1 fruit fly cellular context compared by ENCODE assay signal in genomic region chr4:129644-130272, dm6.
TF ChIP-seq lines count a peak whose summit lies in the region.

Gene Ank, minus strand, starts transcription at chr4:129849.

TF ChIP-seq in whole organism, embryonic, 481 proteins besides CTCF, POLR2A, EP300 and RAD21 (continued from another document and continues in another):
- TF ChIP-seq row (GFP tag; IDR thresholded peaks at IDR 0.05; lab: Robert Waterston, UW), result peak; percentile 76
- TF ChIP-seq pita (GFP tag; optimal IDR thresholded peaks at IDR 0.05; lab: Kevin White, UChicago), result no peak
- TF ChIP-seq pzg (GFP tag; optimal IDR thresholded peaks at IDR 0.05; lab: Kevin White, UChicago), result peak; percentile 44
- TF ChIP-seq ewg (GFP tag; optimal IDR thresholded peaks at IDR 0.05; lab: Kevin White, UChicago), result peak; percentile 96
- no peak for TF ChIP-seq H15 (GFP tag; IDR thresholded peaks at IDR 0.05; lab: Robert Waterston, UW)
- no peak for TF ChIP-seq Atf6 (GFP tag; IDR thresholded peaks at IDR 0.05; lab: Robert Waterston, UW)
- no peak for TF ChIP-seq CG11085 (GFP tag; IDR thresholded peaks at IDR 0.05; lab: Robert Waterston, UW)
- no peak for TF ChIP-seq fd64A (GFP tag; optimal IDR thresholded peaks at IDR 0.05; lab: Kevin White, UChicago)
- TF ChIP-seq CG11696 (GFP tag; IDR thresholded peaks at IDR 0.05; lab: Robert Waterston, UW), result no peak
- TF ChIP-seq pho (GFP tag; optimal IDR thresholded peaks at IDR 0.05; lab: Kevin White, UChicago), result no peak
- TF ChIP-seq CG8924 (tag; optimal IDR thresholded peaks at IDR 0.05; lab: Kevin White, UChicago), result no peak
- TF ChIP-seq toy (GFP tag; IDR thresholded peaks at IDR 0.05; lab: Robert Waterston, UW), result no peak
- TF ChIP-seq CG10209 (GFP tag; optimal IDR thresholded peaks at IDR 0.05; lab: Kevin White, UChicago), result no peak
- no peak for TF ChIP-seq so (GFP tag; IDR thresholded peaks at IDR 0.05; lab: Robert Waterston, UW)
- no peak for TF ChIP-seq Lim3 (GFP tag; IDR thresholded peaks at IDR 0.05; lab: Robert Waterston, UW)
- no peak for TF ChIP-seq CG3065 (GFP tag; optimal IDR thresholded peaks at IDR 0.05; lab: Kevin White, UChicago)
- TF ChIP-seq Hr51 (GFP tag; optimal IDR thresholded peaks at IDR 0.05; lab: Kevin White, UChicago), result no peak
- TF ChIP-seq pfk (GFP tag; optimal IDR thresholded peaks at IDR 0.05; lab: Kevin White, UChicago), result peak; percentile 76
- TF ChIP-seq repo (GFP tag; optimal IDR thresholded peaks at IDR 0.05; lab: Kevin White, UChicago), result no peak
- no peak for TF ChIP-seq Jarid2 (GFP tag; optimal IDR thresholded peaks at IDR 0.05; lab: Kevin White, UChicago)
- no peak for TF ChIP-seq CG14050 (GFP tag; IDR thresholded peaks at IDR 0.05; lab: Robert Waterston, UW)
- no peak for TF ChIP-seq Sox102F (GFP tag; optimal IDR thresholded peaks at IDR 0.05; lab: Kevin White, UChicago)
- TF ChIP-seq hb (GFP tag; IDR thresholded peaks at IDR 0.05; lab: Robert Waterston, UW; ENCODE audit: partially characterized antibody), result no peak
- peak; percentile 99 for TF ChIP-seq CG30020 (tag; optimal IDR thresholded peaks at IDR 0.05; lab: Kevin White, UChicago)
- no peak for TF ChIP-seq bsh (GFP tag; optimal IDR thresholded peaks at IDR 0.05; lab: Kevin White, UChicago)
- peak in 1 of 2 experiments; percentile 35 for TF ChIP-seq Dfd (GFP tag; optimal IDR thresholded peaks at IDR 0.05; lab: Kevin White, UChicago)
- no peak for TF ChIP-seq stc (GFP tag; IDR thresholded peaks at IDR 0.05; lab: Robert Waterston, UW)
- no peak for TF ChIP-seq unpg (GFP tag; optimal IDR thresholded peaks at IDR 0.05; lab: Kevin White, UChicago)
- TF ChIP-seq ase (GFP tag; IDR thresholded peaks at IDR 0.05; lab: Robert Waterston, UW), result no peak
- no peak for TF ChIP-seq Xrp1 (GFP tag; IDR thresholded peaks at IDR 0.05; lab: Robert Waterston, UW)
- no peak for TF ChIP-seq YL-1 (GFP tag; optimal IDR thresholded peaks at IDR 0.05; lab: Kevin White, UChicago)
- TF ChIP-seq emc (GFP tag; optimal IDR thresholded peaks at IDR 0.05; lab: Kevin White, UChicago), result no peak
- no peak for TF ChIP-seq CrebB (tag; optimal IDR thresholded peaks at IDR 0.05; lab: Kevin White, UChicago)
- no peak for TF ChIP-seq schlank (tag; optimal IDR thresholded peaks at IDR 0.05; lab: Kevin White, UChicago)
- no peak for TF ChIP-seq gsb (GFP tag; IDR thresholded peaks at IDR 0.05; lab: Robert Waterston, UW)
- no peak for TF ChIP-seq ttk (GFP tag; IDR thresholded peaks at IDR 0.05; lab: Robert Waterston, UW)
- TF ChIP-seq Myb (GFP tag; optimal IDR thresholded peaks at IDR 0.05; lab: Kevin White, UChicago), result no peak
- no peak for TF ChIP-seq CG10366 (GFP tag; IDR thresholded peaks at IDR 0.05; lab: Robert Waterston, UW)
- TF ChIP-seq CG11398 (GFP tag; optimal IDR thresholded peaks at IDR 0.05; lab: Kevin White, UChicago), result no peak
- TF ChIP-seq bcd (GFP tag; optimal IDR thresholded peaks at IDR 0.05; lab: Kevin White, UChicago), result no peak
- TF ChIP-seq bbx (GFP tag; IDR thresholded peaks at IDR 0.05; lab: Robert Waterston, UW; ENCODE audit: partially characterized antibody), result no peak
- peak; percentile 0 for TF ChIP-seq CG10267 (tag; optimal IDR thresholded peaks at IDR 0.05; lab: Kevin White, UChicago)
- no peak for TF ChIP-seq CG3726 (GFP tag; IDR thresholded peaks at IDR 0.05; lab: Robert Waterston, UW)
- TF ChIP-seq CG1024 (GFP tag; IDR thresholded peaks at IDR 0.05; lab: Robert Waterston, UW), result peak; percentile 98
- TF ChIP-seq ato (GFP tag; IDR thresholded peaks at IDR 0.05; lab: Robert Waterston, UW; ENCODE audit: partially characterized antibody), result no peak
- no peak for TF ChIP-seq chinmo (GFP tag; IDR thresholded peaks at IDR 0.05; lab: Robert Waterston, UW; ENCODE audit: partially characterized antibody)
- no peak for TF ChIP-seq CG11504 (tag; optimal IDR thresholded peaks at IDR 0.05; lab: Kevin White, UChicago)
- TF ChIP-seq PHDP (tag; optimal IDR thresholded peaks at IDR 0.05; lab: Kevin White, UChicago), result no peak
- TF ChIP-seq Lpt (GFP tag; optimal IDR thresholded peaks at IDR 0.05; lab: Kevin White, UChicago), result no peak
- TF ChIP-seq hbn (GFP tag; IDR thresholded peaks at IDR 0.05; lab: Robert Waterston, UW; ENCODE audit: partially characterized antibody), result no peak
- no peak for TF ChIP-seq CG12104 (GFP tag; optimal IDR thresholded peaks at IDR 0.05; lab: Kevin White, UChicago)
- TF ChIP-seq Hsf (GFP tag; optimal IDR thresholded peaks at IDR 0.05; lab: Kevin White, UChicago), result no peak
- no peak for TF ChIP-seq lilli (GFP tag; optimal IDR thresholded peaks at IDR 0.05; lab: Kevin White, UChicago)
- TF ChIP-seq dan (GFP tag; IDR thresholded peaks at IDR 0.05; lab: Robert Waterston, UW), result no peak
- no peak for TF ChIP-seq seq (GFP tag; IDR thresholded peaks at IDR 0.05; lab: Robert Waterston, UW)
- no peak for TF ChIP-seq CG1792 (GFP tag; optimal IDR thresholded peaks at IDR 0.05; lab: Kevin White, UChicago)
- peak; percentile 42 for TF ChIP-seq BEAF-32 (GFP tag; optimal IDR thresholded peaks at IDR 0.05; lab: Kevin White, UChicago)
- TF ChIP-seq MTF-1 (GFP tag; optimal IDR thresholded peaks at IDR 0.05; lab: Kevin White, UChicago; ENCODE audit: borderline replicate concordance), result no peak
- no peak for TF ChIP-seq dmrt11E (tag; optimal IDR thresholded peaks at IDR 0.05; lab: Kevin White, UChicago)
- TF ChIP-seq CG16813 (GFP tag; IDR thresholded peaks at IDR 0.05; lab: Robert Waterston, UW; ENCODE audit: partially characterized antibody), result peak; percentile 26; the same call in 1 of the 3 replicates
- no peak for TF ChIP-seq gfzf (GFP tag; optimal IDR thresholded peaks at IDR 0.05; lab: Kevin White, UChicago)
- TF ChIP-seq sob (GFP tag; IDR thresholded peaks at IDR 0.05; lab: Robert Waterston, UW), result no peak
- TF ChIP-seq CG3995 (GFP tag; optimal IDR thresholded peaks at IDR 0.05; lab: Kevin White, UChicago), result no peak
- TF ChIP-seq CG32532 (GFP tag; IDR thresholded peaks at IDR 0.05; lab: Robert Waterston, UW), result no peak
- TF ChIP-seq hth (optimal IDR thresholded peaks at IDR 0.05; lab: Kevin White, UChicago), result no peak
- peak; percentile 99 for TF ChIP-seq ssp (GFP tag; IDR thresholded peaks at IDR 0.05; lab: Robert Waterston, UW)
- no peak for TF ChIP-seq CG7556 (GFP tag; optimal IDR thresholded peaks at IDR 0.05; lab: Kevin White, UChicago)
- TF ChIP-seq Sry-δ (GFP tag; optimal IDR thresholded peaks at IDR 0.05; lab: Kevin White, UChicago), result peak; percentile 41
- TF ChIP-seq sug (tag; optimal IDR thresholded peaks at IDR 0.05; lab: Kevin White, UChicago), result no peak
- no peak for TF ChIP-seq CG15011 (GFP tag; optimal IDR thresholded peaks at IDR 0.05; lab: Kevin White, UChicago)
- peak; percentile 95 for TF ChIP-seq CG7357 (GFP tag; IDR thresholded peaks at IDR 0.05; lab: Robert Waterston, UW)
- TF ChIP-seq CG2202 (tag; optimal IDR thresholded peaks at IDR 0.05; lab: Kevin White, UChicago), result no peak
- TF ChIP-seq crp (GFP tag; optimal IDR thresholded peaks at IDR 0.05; lab: Kevin White, UChicago), result no peak
- no peak for TF ChIP-seq tin (GFP tag; optimal IDR thresholded peaks at IDR 0.05; lab: Kevin White, UChicago)
- no peak for TF ChIP-seq Nf-YA (GFP tag; IDR thresholded peaks at IDR 0.05; lab: Robert Waterston, UW)
- peak; percentile 68 for TF ChIP-seq sens (GFP tag; lab: Kevin White, UChicago)
- no peak for TF ChIP-seq CG6683 (GFP tag; optimal IDR thresholded peaks at IDR 0.05; lab: Kevin White, UChicago)
- no peak for TF ChIP-seq CG8765 (GFP tag; IDR thresholded peaks at IDR 0.05; lab: Robert Waterston, UW)
- TF ChIP-seq CG11560 (tag; IDR thresholded peaks at IDR 0.05; lab: Robert Waterston, UW), result no peak
- no peak for TF ChIP-seq sna (GFP tag; IDR thresholded peaks at IDR 0.05; lab: Robert Waterston, UW; ENCODE audit: partially characterized antibody)
- no peak for TF ChIP-seq dati (GFP tag; IDR thresholded peaks at IDR 0.05; lab: Robert Waterston, UW)
- TF ChIP-seq CG12659 (GFP tag; optimal IDR thresholded peaks at IDR 0.05; lab: Kevin White, UChicago), result peak; percentile 11
- no peak for TF ChIP-seq lov (optimal IDR thresholded peaks at IDR 0.05; lab: Kevin White, UChicago)
- TF ChIP-seq lov (GFP tag; IDR thresholded peaks at IDR 0.05; lab: Robert Waterston, UW), result no peak
- TF ChIP-seq Elba2 (GFP tag; optimal IDR thresholded peaks at IDR 0.05; lab: Kevin White, UChicago), result no peak
- TF ChIP-seq CG4617 (GFP tag; optimal IDR thresholded peaks at IDR 0.05; lab: Kevin White, UChicago; ENCODE audit: borderline replicate concordance), result peak; percentile 3
- TF ChIP-seq CG3847 (GFP tag; IDR thresholded peaks at IDR 0.05; lab: Robert Waterston, UW), result no peak
- no peak for TF ChIP-seq CG12744 (GFP tag; optimal IDR thresholded peaks at IDR 0.05; lab: Kevin White, UChicago)
- no peak for TF ChIP-seq CG33557 (GFP tag; optimal IDR thresholded peaks at IDR 0.05; lab: Kevin White, UChicago)
- TF ChIP-seq Drgx (GFP tag; IDR thresholded peaks at IDR 0.05; lab: Robert Waterston, UW), result no peak
- peak; percentile 95 for TF ChIP-seq CG11723 (GFP tag; optimal IDR thresholded peaks at IDR 0.05; lab: Kevin White, UChicago)
- TF ChIP-seq CG12155 (GFP tag; optimal IDR thresholded peaks at IDR 0.05; lab: Kevin White, UChicago), result no peak
- no peak for TF ChIP-seq Hey (tag; optimal IDR thresholded peaks at IDR 0.05; lab: Kevin White, UChicago)
- TF ChIP-seq CG2678 (tag; optimal IDR thresholded peaks at IDR 0.05; lab: Kevin White, UChicago), result no peak
- TF ChIP-seq CG14014 (GFP tag; IDR thresholded peaks at IDR 0.05; lab: Robert Waterston, UW), result no peak
- TF ChIP-seq vfl (GFP tag; optimal IDR thresholded peaks at IDR 0.05; lab: Kevin White, UChicago), result no peak
- no peak for TF ChIP-seq CG8089 (GFP tag; optimal IDR thresholded peaks at IDR 0.05; lab: Kevin White, UChicago)
- TF ChIP-seq Nf-YB (GFP tag; optimal IDR thresholded peaks at IDR 0.05; lab: Kevin White, UChicago), result no peak
- TF ChIP-seq MESR4 (GFP tag; optimal IDR thresholded peaks at IDR 0.05; lab: Kevin White, UChicago), result no peak
- no peak for TF ChIP-seq CG9609 (GFP tag; optimal IDR thresholded peaks at IDR 0.05; lab: Kevin White, UChicago)
- no peak for TF ChIP-seq abd-A (tag; optimal IDR thresholded peaks at IDR 0.05; lab: Kevin White, UChicago)
- TF ChIP-seq CG10431 (GFP tag; optimal IDR thresholded peaks at IDR 0.05; lab: Kevin White, UChicago), result no peak
- TF ChIP-seq CG18476 (GFP tag; optimal IDR thresholded peaks at IDR 0.05; lab: Kevin White, UChicago), result no peak
- TF ChIP-seq CG4730 (GFP tag; IDR thresholded peaks at IDR 0.05; lab: Robert Waterston, UW), result no peak
- TF ChIP-seq CG13624 (GFP tag; optimal IDR thresholded peaks at IDR 0.05; lab: Kevin White, UChicago), result no peak
- TF ChIP-seq CG10321 (GFP tag; IDR thresholded peaks at IDR 0.05; lab: Robert Waterston, UW), result no peak
- TF ChIP-seq CG10543 (GFP tag; optimal IDR thresholded peaks at IDR 0.05; lab: Kevin White, UChicago), result no peak
- no peak for TF ChIP-seq gem (tag; optimal IDR thresholded peaks at IDR 0.05; lab: Kevin White, UChicago)
- TF ChIP-seq Dek (tag; optimal IDR thresholded peaks at IDR 0.05; lab: Kevin White, UChicago), result no peak
- no peak for TF ChIP-seq CG13296 (GFP tag; optimal IDR thresholded peaks at IDR 0.05; lab: Kevin White, UChicago)
- no peak for TF ChIP-seq CG34224 (GFP tag; IDR thresholded peaks at IDR 0.05; lab: Robert Waterston, UW; ENCODE audit: partially characterized antibody)
- no peak for TF ChIP-seq ranshi (GFP tag; IDR thresholded peaks at IDR 0.05; lab: Robert Waterston, UW)
- TF ChIP-seq hkb (optimal IDR thresholded peaks at IDR 0.05; lab: Kevin White, UChicago), result no peak
- 0 out of 2 replicates have a peak, but pooled peaks have one; percentile 10 for TF ChIP-seq hkb (GFP tag; IDR thresholded peaks at IDR 0.05; lab: Robert Waterston, UW)
- no peak for TF ChIP-seq tll (GFP tag; optimal IDR thresholded peaks at IDR 0.05; lab: Kevin White, UChicago)
- TF ChIP-seq CG7372 (GFP tag; IDR thresholded peaks at IDR 0.05; lab: Robert Waterston, UW), result no peak
- TF ChIP-seq lmd (GFP tag; IDR thresholded peaks at IDR 0.05; lab: Robert Waterston, UW), result no peak
- TF ChIP-seq CG1647 (GFP tag; optimal IDR thresholded peaks at IDR 0.05; lab: Kevin White, UChicago), result no peak
- TF ChIP-seq Pdp1 (GFP tag; optimal IDR thresholded peaks at IDR 0.05; lab: Kevin White, UChicago), result peak in 1 of 2 experiments; percentile 73
- no peak for TF ChIP-seq chm (GFP tag; IDR thresholded peaks at IDR 0.05; lab: Robert Waterston, UW)
- TF ChIP-seq fd102C (GFP tag; optimal IDR thresholded peaks at IDR 0.05; lab: Kevin White, UChicago), result no peak
- no peak for TF ChIP-seq corto (GFP tag; optimal IDR thresholded peaks at IDR 0.05; lab: Kevin White, UChicago)
- no peak for TF ChIP-seq CG33213 (GFP tag; optimal IDR thresholded peaks at IDR 0.05; lab: Kevin White, UChicago)
- TF ChIP-seq CG2120 (GFP tag; optimal IDR thresholded peaks at IDR 0.05; lab: Kevin White, UChicago), result no peak
- TF ChIP-seq CG14667 (GFP tag; IDR thresholded peaks at IDR 0.05; lab: Robert Waterston, UW), result no peak
- TF ChIP-seq E2f1 (GFP tag; IDR thresholded peaks at IDR 0.05; lab: Robert Waterston, UW), result no peak
- TF ChIP-seq D19B (GFP tag; optimal IDR thresholded peaks at IDR 0.05; lab: Kevin White, UChicago), result no peak
- TF ChIP-seq Bdp1 (GFP tag; optimal IDR thresholded peaks at IDR 0.05; lab: Kevin White, UChicago), result no peak
- no peak for TF ChIP-seq Meics (GFP tag; optimal IDR thresholded peaks at IDR 0.05; lab: Kevin White, UChicago)
- TF ChIP-seq CG15601 (tag; optimal IDR thresholded peaks at IDR 0.05; lab: Kevin White, UChicago), result no peak
- no peak for TF ChIP-seq CG6813 (GFP tag; optimal IDR thresholded peaks at IDR 0.05; lab: Kevin White, UChicago)
- TF ChIP-seq CG9215 (GFP tag; IDR thresholded peaks at IDR 0.05; lab: Robert Waterston, UW), result no peak
- peak; percentile 31 for TF ChIP-seq CG14710 (tag; optimal IDR thresholded peaks at IDR 0.05; lab: Kevin White, UChicago)
- TF ChIP-seq CG2116 (GFP tag; optimal IDR thresholded peaks at IDR 0.05; lab: Kevin White, UChicago), result no peak
- no peak for TF ChIP-seq CG17186 (GFP tag; optimal IDR thresholded peaks at IDR 0.05; lab: Kevin White, UChicago)
- TF ChIP-seq al (GFP tag; IDR thresholded peaks at IDR 0.05; lab: Robert Waterston, UW), result no peak
- no peak for TF ChIP-seq HHEX (GFP tag; optimal IDR thresholded peaks at IDR 0.05; lab: Kevin White, UChicago)
- TF ChIP-seq grau (tag; optimal IDR thresholded peaks at IDR 0.05; lab: Kevin White, UChicago), result no peak
- peak; percentile 1 for TF ChIP-seq trem (tag; optimal IDR thresholded peaks at IDR 0.05; lab: Kevin White, UChicago)
- no peak for TF ChIP-seq Dad (GFP tag; optimal IDR thresholded peaks at IDR 0.05; lab: Kevin White, UChicago)
- no peak for TF ChIP-seq zf30C (GFP tag; optimal IDR thresholded peaks at IDR 0.05; lab: Kevin White, UChicago)
